Worm (Caenorhabditis elegans) whole organism, L4 larva: ENCODE data around the gene F21C10.3.
A peak's percentile ranks its signal among the peaks of the same experiment; 100 is the strongest.

Experiments
- F10B5.3 ChIP-seq: sonication (generic microtip); optimal IDR thresholded peaks from 2 replicates; lab custom pipeline; 2016; ENCODE audit warnings: mild to moderate bottlenecking, missing genetic modification characterization, missing compliant biosample characterization
- R02D3.7 ChIP-seq: fragments of 150-350 bp; sonication (generic microtip); optimal IDR thresholded peaks from 3 replicates; lab custom pipeline; 2014; ENCODE audit warnings: missing biosample characterization, missing genetic modification characterization
- T20F7.1 ChIP-seq: fragments of 200-800 bp; sonication (Bioruptor generic); optimal IDR thresholded peaks from 2 replicates; lab custom pipeline; 2018; ENCODE audit warnings: mild to moderate bottlenecking, missing genetic modification characterization, missing compliant biosample characterization
- T26A8.4 ChIP-seq: fragments of 200-800 bp; sonication (Bioruptor generic); IDR thresholded peaks from 2 replicates; pipeline ENCODE4 v1.3.6; 2022; ENCODE audit warnings: missing genetic modification characterization, missing compliant biosample characterization
- ZK337.2 ChIP-seq: fragments of 200-800 bp; sonication (Bioruptor generic); IDR thresholded peaks from 2 replicates; pipeline ENCODE4 v1.3.6; 2022; ENCODE audit warnings: missing genetic modification reagents, missing genetic modification characterization, missing compliant biosample characterization
- aha-1 ChIP-seq: fragments of 150-350 bp; peaks from one replicate; lab custom pipeline; 2014; ENCODE audit warnings: missing biosample characterization, missing genetic modification characterization
- ama-1 ChIP-seq: fragments of 150-350 bp; optimal IDR thresholded peaks from 2 replicates; lab custom pipeline; 2014; ENCODE audit warnings: inconsistent platforms, mixed read lengths
- ceh-62 ChIP-seq: sonication (generic microtip); optimal IDR thresholded peaks from 2 replicates; lab custom pipeline; 2017; ENCODE audit warnings: missing biosample characterization, missing genetic modification characterization
- ceh-82 ChIP-seq: sonication (generic microtip); optimal IDR thresholded peaks from 2 replicates; lab custom pipeline; 2017; ENCODE audit warnings: missing biosample characterization, missing genetic modification characterization
- daf-12 ChIP-seq: fragments of 150-350 bp; optimal IDR thresholded peaks from 2 replicates; lab custom pipeline; 2014; ENCODE audit warnings: missing biosample characterization, missing genetic modification reagents, missing genetic modification characterization
- dmd-9 ChIP-seq: fragments of 200-800 bp; sonication (Bioruptor generic); IDR thresholded peaks from 2 replicates; pipeline ENCODE4 v1.3.6; 2022; ENCODE audit warnings: missing genetic modification reagents, missing genetic modification characterization, missing compliant biosample characterization
- duxl-1 ChIP-seq: sonication (generic microtip); optimal IDR thresholded peaks from 2 replicates; lab custom pipeline; 2016; ENCODE audit warnings: mild to moderate bottlenecking, missing genetic modification characterization, moderate library complexity, missing compliant biosample characterization; ENCODE audit not compliant: poor library complexity
- egl-43 ChIP-seq: fragments of 200-800 bp; sonication (Bioruptor generic); IDR thresholded peaks from 2 replicates; pipeline ENCODE4 v1.3.6; 2022; ENCODE audit warnings: missing genetic modification reagents, missing genetic modification characterization, missing compliant biosample characterization
- gei-8 ChIP-seq: fragments of 200-800 bp; sonication (Bioruptor generic); optimal IDR thresholded peaks from 2 replicates; lab custom pipeline; 2018; ENCODE audit warnings: mild to moderate bottlenecking, missing genetic modification characterization, missing compliant biosample characterization
- hlh-30 ChIP-seq: sonication (generic microtip); optimal IDR thresholded peaks from 2 replicates; lab custom pipeline; 2017; ENCODE audit warnings: antibody characterized with exemption, mild to moderate bottlenecking, missing genetic modification characterization, missing compliant biosample characterization; ENCODE audit not compliant: insufficient read depth
- hmg-1.1 ChIP-seq: fragments of 200-800 bp; sonication (Bioruptor generic); IDR thresholded peaks from 2 replicates; pipeline ENCODE4 v1.3.6; 2022; ENCODE audit warnings: missing genetic modification reagents, missing genetic modification characterization, missing compliant biosample characterization
- jun-1 ChIP-seq: fragments of 150-350 bp; optimal IDR thresholded peaks from 2 replicates; lab custom pipeline; 2014; ENCODE audit warnings: missing biosample characterization, missing genetic modification reagents, missing genetic modification characterization
- lin-15B ChIP-seq: fragments of 150-350 bp; sonication (generic microtip); optimal IDR thresholded peaks from 3 replicates; lab custom pipeline; 2014; ENCODE audit warnings: missing biosample characterization, missing genetic modification characterization
- lin-29 ChIP-seq: fragments of 200-800 bp; sonication (Bioruptor generic); IDR thresholded peaks from 2 replicates; pipeline ENCODE4 v1.3.6; 2022; ENCODE audit warnings: missing genetic modification reagents, missing genetic modification characterization, missing compliant biosample characterization
- madf-5 ChIP-seq, 2 experiments: fragments of 200-800 bp; sonication (Bioruptor generic); IDR thresholded peaks; 2 replicates each; pipeline ENCODE4 v1.3.6; 2022; ENCODE audit warnings: missing compliant biosample characterization in 2 of 2, missing genetic modification characterization in 2 of 2
- mdl-1 ChIP-seq, 2 experiments: fragments of 150-350 bp in 1 of 2; sonication (generic microtip) in 1 of 2; optimal IDR thresholded peaks; 2 replicates each; lab custom pipeline; 2014 to 2017; ENCODE audit warnings: missing biosample characterization in 2 of 2, missing genetic modification characterization in 2 of 2
- mep-1 ChIP-seq: fragments of 150-350 bp; sonication (generic microtip); optimal IDR thresholded peaks from 3 replicates; lab custom pipeline; 2014; ENCODE audit warnings: missing biosample characterization, missing genetic modification characterization
- mes-2 ChIP-seq: sonication (generic microtip); optimal IDR thresholded peaks from 2 replicates; lab custom pipeline; 2016; ENCODE audit warnings: missing genotype, mild to moderate bottlenecking, missing genetic modification characterization, missing compliant biosample characterization; ENCODE audit not compliant: poor library complexity, severe bottlenecking
- mxl-2 ChIP-seq: fragments of 200-800 bp; sonication (Bioruptor generic); conservative IDR thresholded peaks from 2 replicates; pipeline ENCODE4 v1.3.6; 2022; ENCODE audit warnings: missing genetic modification reagents, missing genetic modification characterization, missing compliant biosample characterization
- mxl-3 ChIP-seq: fragments of 200-800 bp; sonication (Bioruptor generic); optimal IDR thresholded peaks from 2 replicates; lab custom pipeline; 2018; ENCODE audit warnings: mild to moderate bottlenecking, missing genetic modification characterization, missing compliant biosample characterization
- nhr-102 ChIP-seq: sonication (generic microtip); optimal IDR thresholded peaks from 2 replicates; lab custom pipeline; 2016; ENCODE audit warnings: mild to moderate bottlenecking, missing genetic modification characterization, moderate library complexity, missing compliant biosample characterization
- nhr-11 ChIP-seq: fragments of 150-350 bp; optimal IDR thresholded peaks from 2 replicates; lab custom pipeline; 2014; ENCODE audit warnings: missing biosample characterization, missing genetic modification characterization
- nhr-111 ChIP-seq: fragments of 200-800 bp; sonication (Bioruptor generic); optimal IDR thresholded peaks from 2 replicates; lab custom pipeline; 2018; ENCODE audit warnings: mild to moderate bottlenecking, missing genetic modification characterization, missing compliant biosample characterization
- nhr-25 ChIP-seq: sonication (generic microtip); optimal IDR thresholded peaks from 2 replicates; lab custom pipeline; 2017; ENCODE audit warnings: missing genetic modification characterization, mild to moderate bottlenecking, missing compliant biosample characterization, antibody characterized with exemption, moderate library complexity, borderline replicate concordance; ENCODE audit not compliant: insufficient read depth
- nhr-48 ChIP-seq: sonication (generic microtip); optimal IDR thresholded peaks from 2 replicates; lab custom pipeline; 2016; ENCODE audit warnings: mild to moderate bottlenecking, missing genetic modification characterization, missing compliant biosample characterization
- nhr-6 ChIP-seq: fragments of 150-350 bp; optimal IDR thresholded peaks from 2 replicates; lab custom pipeline; 2014; ENCODE audit warnings: missing biosample characterization, missing genetic modification characterization
- nhr-77 ChIP-seq: fragments of 150-350 bp; optimal IDR thresholded peaks from 2 replicates; lab custom pipeline; 2014; ENCODE audit warnings: missing biosample characterization, missing genetic modification characterization
- saeg-2 ChIP-seq: fragments of 200-800 bp; sonication (Bioruptor generic); IDR thresholded peaks from 2 replicates; pipeline ENCODE4 v1.3.6; 2022; ENCODE audit warnings: missing genetic modification reagents, missing genetic modification characterization, missing compliant biosample characterization
- set-16 ChIP-seq: fragments of 200-800 bp; sonication (Bioruptor generic); IDR thresholded peaks from 2 replicates; pipeline ENCODE4 v1.3.6; 2022; ENCODE audit warnings: missing genetic modification reagents, missing genetic modification characterization, missing compliant biosample characterization
- snpc-4 ChIP-seq: fragments of 150-350 bp; optimal IDR thresholded peaks from 2 replicates; lab custom pipeline; 2014; ENCODE audit warnings: missing biosample characterization, missing genetic modification characterization
- tag-97 ChIP-seq: fragments of 200-800 bp; sonication (Bioruptor generic); IDR thresholded peaks from 2 replicates; pipeline ENCODE4 v1.3.6; 2022; ENCODE audit warnings: missing genetic modification characterization, missing compliant biosample characterization
- zag-1 ChIP-seq: fragments of 150-350 bp; optimal IDR thresholded peaks from 2 replicates; lab custom pipeline; 2014; ENCODE audit warnings: missing biosample characterization, missing genetic modification characterization
- zip-11 ChIP-seq: fragments of 200-800 bp; sonication (Bioruptor generic); IDR thresholded peaks from 2 replicates; pipeline ENCODE4 v1.3.6; 2022; ENCODE audit warnings: missing genetic modification characterization, missing compliant biosample characterization

F21C10.3 gene

ce11 chrV:9160224-9160886, 32.5 kb downstream of the F21C10.3 start, which contains the start of gene col-144 (continued):
- TF ChIP-seq saeg-2: no peak
- TF ChIP-seq nhr-6 (tag; lab: Kevin White, UChicago): no peak
- no peak for TF ChIP-seq ceh-62 (tag; lab: Kevin White, UChicago)
- TF ChIP-seq madf-5 (GFP tag; IDR thresholded peaks at IDR 0.05; lab: Robert Waterston, UW): 0 out of 4 replicates have a peak, but pooled peaks of 1 of the 2 experiments have one; percentile 61
- TF ChIP-seq lin-29 (GFP tag; lab: Robert Waterston, UW): no peak
- TF ChIP-seq ama-1 (lab: Kevin White, UChicago): peak; percentile 83
- TF ChIP-seq nhr-102: no peak
- no peak for TF ChIP-seq mes-2 (tag; lab: Kevin White, UChicago)
- no peak for TF ChIP-seq F10B5.3 (tag; lab: Kevin White, UChicago)
- TF ChIP-seq mep-1 (tag; lab: Kevin White, UChicago): no peak
- TF ChIP-seq snpc-4 (tag; lab: Kevin White, UChicago): no peak
- TF ChIP-seq T26A8.4 (GFP tag; lab: Robert Waterston, UW): peak; percentile 78
- TF ChIP-seq T20F7.1: no peak
- no peak for TF ChIP-seq nhr-111 (GFP tag; lab: Kevin White, UChicago)
- TF ChIP-seq nhr-77 (tag; lab: Kevin White, UChicago): no peak
- TF ChIP-seq gei-8 (GFP tag; lab: Kevin White, UChicago): no peak
- TF ChIP-seq set-16: peak; percentile 86
- TF ChIP-seq nhr-25 (tag; lab: Kevin White, UChicago): peak; percentile 63
- TF ChIP-seq nhr-11 (tag; lab: Kevin White, UChicago): no peak
- TF ChIP-seq zip-11 (GFP tag; lab: Robert Waterston, UW): no peak
- TF ChIP-seq hmg-1.1 (GFP tag; lab: Robert Waterston, UW): no peak
- TF ChIP-seq R02D3.7 (tag; lab: Kevin White, UChicago): no peak
- no peak for TF ChIP-seq nhr-48 (tag; lab: Kevin White, UChicago)
- TF ChIP-seq, all 104 proteins: peak for 14

DNA sequence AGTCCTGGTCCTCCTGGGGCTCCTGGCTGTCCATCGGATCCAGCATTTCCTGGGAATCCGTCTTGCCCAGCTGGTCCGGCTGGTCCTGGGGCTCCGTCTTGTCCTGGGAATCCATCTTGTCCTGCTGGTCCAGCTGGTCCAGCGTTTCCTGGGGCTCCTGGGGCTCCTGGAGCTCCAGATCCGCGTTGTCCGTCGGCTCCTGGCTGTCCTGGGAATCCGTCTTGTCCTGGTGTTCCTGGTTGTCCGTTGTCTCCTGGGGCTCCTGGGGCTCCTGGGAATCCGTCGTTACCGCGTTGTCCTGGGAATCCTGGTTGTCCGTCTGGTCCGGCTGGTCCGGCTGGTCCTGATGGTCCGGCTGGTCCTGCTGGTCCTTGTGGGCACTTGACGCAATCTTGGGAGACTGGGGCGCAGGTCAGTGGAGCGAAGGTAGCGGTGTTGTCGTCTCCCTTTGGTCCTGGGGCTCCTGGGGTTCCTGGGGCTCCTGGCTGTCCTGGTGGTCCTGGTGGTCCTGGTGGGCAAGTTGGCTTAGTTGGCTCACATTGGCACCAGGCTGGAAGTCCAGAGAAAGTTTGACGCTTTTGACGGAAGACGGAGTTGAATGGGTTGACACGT, 34.4 kb downstream of the F21C10.3 start:
- TF ChIP-seq mxl-3 (GFP tag; lab: Kevin White, UChicago) (no peak), ama-1 (lab: Kevin White, UChicago) (no peak), zip-11 (GFP tag; lab: Robert Waterston, UW) (no peak), duxl-1 (tag; lab: Kevin White, UChicago) (no peak), egl-43 (GFP tag; lab: Robert Waterston, UW) (0 out of 2 replicates have a peak, but pooled peaks have one; percentile 32), set-16 (peak; percentile 96), jun-1 (tag; lab: Kevin White, UChicago) (no peak), daf-12 (no peak), T26A8.4 (GFP tag; lab: Robert Waterston, UW) (0 out of 2 replicates have a peak, but pooled peaks have one; percentile 43), mdl-1 (tag; optimal IDR thresholded peaks at IDR 0.05; lab: Kevin White, UChicago) (no peak), nhr-102 (no peak), nhr-25 (tag; lab: Kevin White, UChicago) (no peak), mxl-2 (GFP tag; lab: Robert Waterston, UW) (no peak), dmd-9 (GFP tag; lab: Robert Waterston, UW) (no peak)

- TF ChIP-seq aha-1 (tag; lab: Kevin White, UChicago): no peak
- no peak for TF ChIP-seq tag-97 (GFP tag; lab: Robert Waterston, UW)
- TF ChIP-seq zag-1 (tag; lab: Kevin White, UChicago): no peak
- no peak for TF ChIP-seq lin-15B (tag; lab: Kevin White, UChicago)
- no peak for TF ChIP-seq ceh-82 (tag; lab: Kevin White, UChicago)
- no peak for TF ChIP-seq ZK337.2 (GFP tag; lab: Robert Waterston, UW)
- TF ChIP-seq hlh-30: no peak
- TF ChIP-seq lin-29 (GFP tag; lab: Robert Waterston, UW): no peak
These were observed 35.1 kb downstream of the F21C10.3 start, which contains the start of gene col-145 for ce11 chrV:9162955-9163468. Gene col-145, minus strand, starts transcription at chrV:9163005.
